Worm (Caenorhabditis elegans) whole organism, L1 larva: ENCODE measurements around the gene air-1.

Source experiments
- F16B12.6 ChIP-seq: fragments of 150-350 bp; optimal IDR thresholded peaks from 2 replicates; lab custom pipeline; 2014; ENCODE audit warnings: missing biosample characterization, missing genetic modification characterization
- ceh-82 ChIP-seq, 3 experiments: fragments of 150-350 bp in 1 of 3; sonication (generic microtip) in 2 of 3; optimal IDR thresholded peaks; 2 replicates each; lab custom pipeline; 2014 to 2017; ENCODE audit warnings: missing biosample characterization in 3 of 3, missing genetic modification characterization in 3 of 3
- ces-1 ChIP-seq: fragments of 150-350 bp; optimal IDR thresholded peaks from 2 replicates; lab custom pipeline; 2014; ENCODE audit warnings: missing biosample characterization, missing genetic modification reagents, missing genetic modification characterization
- egl-27 ChIP-seq, 2 experiments: fragments of 150-350 bp in 1 of 2; sonication (generic microtip); optimal IDR thresholded peaks; 3 replicates each; lab custom pipeline; 2017 to 2018; ENCODE audit warnings: missing biosample characterization in 2 of 2, missing genetic modification characterization in 2 of 2, missing genetic modification reagents in 2 of 2
- fos-1 ChIP-seq: fragments of 150-350 bp; optimal IDR thresholded peaks from 2 replicates; lab custom pipeline; 2014; ENCODE audit warnings: missing biosample characterization, missing genetic modification characterization
- hlh-17 ChIP-seq: fragments of 200-800 bp; sonication (Bioruptor generic); optimal IDR thresholded peaks from 2 replicates; lab custom pipeline; 2018; ENCODE audit warnings: missing genetic modification characterization, mild to moderate bottlenecking, missing compliant biosample characterization, moderate library complexity, borderline replicate concordance
- lin-14 ChIP-seq: fragments of 200-800 bp; sonication (Bioruptor generic); optimal IDR thresholded peaks from 2 replicates; lab custom pipeline; 2018; ENCODE audit warnings: mild to moderate bottlenecking, missing genetic modification characterization, moderate library complexity, missing compliant biosample characterization
- mep-1 ChIP-seq: fragments of 150-350 bp; optimal IDR thresholded peaks from 2 replicates; lab custom pipeline; 2014; ENCODE audit warnings: missing biosample characterization, missing genetic modification characterization
- nhr-28 ChIP-seq: fragments of 150-350 bp; optimal IDR thresholded peaks from 2 replicates; lab custom pipeline; 2014; ENCODE audit warnings: missing biosample characterization, missing genetic modification characterization
- nhr-77 ChIP-seq: fragments of 150-350 bp; optimal IDR thresholded peaks from 2 replicates; lab custom pipeline; 2014; ENCODE audit warnings: missing biosample characterization, missing genetic modification characterization
- sox-4 ChIP-seq: sonication (generic microtip); optimal IDR thresholded peaks from 2 replicates; lab custom pipeline; 2016; ENCODE audit warnings: missing genetic modification characterization, missing compliant biosample characterization
- unc-30 ChIP-seq: sonication (generic microtip); optimal IDR thresholded peaks from 2 replicates; lab custom pipeline; 2017; ENCODE audit warnings: missing biosample characterization, missing genetic modification characterization
- unc-86 ChIP-seq: sonication (generic microtip); optimal IDR thresholded peaks from 2 replicates; lab custom pipeline; 2016; ENCODE audit warnings: missing genetic modification characterization, missing compliant biosample characterization

DNA sequence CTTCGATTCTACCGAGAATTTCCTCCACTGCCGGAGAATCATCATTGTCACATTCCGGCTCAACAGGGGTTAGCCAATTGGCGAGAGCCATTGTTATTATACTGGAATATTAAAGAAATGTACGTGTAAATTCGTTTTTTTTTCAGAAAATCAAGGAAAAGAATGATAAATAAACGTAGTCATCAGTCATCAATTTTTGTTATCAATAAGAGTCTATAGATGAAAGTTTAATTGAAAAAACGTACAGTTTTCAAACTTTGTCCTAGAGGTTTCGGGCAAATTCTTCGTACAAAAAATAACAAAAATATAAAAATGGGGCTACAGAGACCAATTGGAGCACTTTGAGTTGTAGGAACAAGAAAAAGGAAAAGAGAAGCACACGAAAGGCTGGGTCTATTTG is 22.3 kb upstream of the air-1 start, which contains the start of gene F20D6.11:
- TF ChIP-seq egl-27 (tag; optimal IDR thresholded peaks at IDR 0.05; lab: Kevin White, UChicago) (no peak), mep-1 (tag; lab: Kevin White, UChicago) (no peak), fos-1 (tag; lab: Kevin White, UChicago) (no peak), unc-86 (tag; lab: Kevin White, UChicago) (no peak), hlh-17 (GFP tag; lab: Kevin White, UChicago) (no peak), sox-4 (tag; lab: Kevin White, UChicago) (no peak), ceh-82 (tag; optimal IDR thresholded peaks at IDR 0.05; lab: Kevin White, UChicago) (no peak), unc-30 (tag; lab: Kevin White, UChicago) (no peak), nhr-77 (tag; lab: Kevin White, UChicago) (no peak), ces-1 (no peak), nhr-28 (tag; lab: Kevin White, UChicago) (no peak), lin-14 (GFP tag; lab: Kevin White, UChicago) (no peak), F16B12.6 (tag; lab: Kevin White, UChicago) (no peak)
